Worm (Caenorhabditis elegans): ENCODE data around the gene T19C3.6.

ce11 chrIII:611900-612299 is 19.4 kb downstream of the T19C3.6 start:
- TF ChIP-seq tbx-8 (GFP tag; optimal IDR thresholded peaks at IDR 0.05) (no peak), elt-1 (tag; optimal IDR thresholded peaks at IDR 0.05; ENCODE audit: borderline replicate concordance, insufficient read depth) (no peak), pha-4 (tag; optimal IDR thresholded peaks at IDR 0.05) (no peak), nhr-76 (tag; optimal IDR thresholded peaks at IDR 0.05) (no peak), ztf-11 (tag; optimal IDR thresholded peaks at IDR 0.05) (no peak), unc-39 (tag; optimal IDR thresholded peaks at IDR 0.05) (no peak), blmp-1 (tag; optimal IDR thresholded peaks at IDR 0.05) (no peak)

Data from whole organism, mixed stage, embryonic.